Fruit fly (Drosophila melanogaster) whole organism, prepupa: ENCODE results near the gene CheB38c.
A peak's percentile ranks its signal among the peaks of the same experiment; 100 is the strongest.

ENCODE experiments used
- CG10669 ChIP-seq: fragments of 200-800 bp; sonication (Bioruptor generic); optimal IDR thresholded peaks from 3 replicates; lab custom pipeline; 2018; ENCODE audit warnings: missing biosample characterization, mild to moderate bottlenecking, missing genetic modification characterization, moderate library complexity
- CG11294 ChIP-seq: fragments of 200-800 bp; sonication (Bioruptor generic); IDR thresholded peaks from 2 replicates; pipeline ENCODE4 v1.3.6; 2022; ENCODE audit warnings: missing biosample characterization, missing genetic modification characterization
- CG15336 ChIP-seq: fragments of 200-800 bp; sonication (Bioruptor generic); IDR thresholded peaks from 2 replicates; pipeline ENCODE4 v1.3.6; 2022; ENCODE audit warnings: missing biosample characterization, missing genetic modification characterization
- CG16779 ChIP-seq: fragments of 200-800 bp; sonication (Bioruptor generic); optimal IDR thresholded peaks from 3 replicates; lab custom pipeline; 2017; ENCODE audit warnings: missing biosample characterization, mild to moderate bottlenecking, missing genetic modification characterization
- CG3032 ChIP-seq: fragments of 200-800 bp; optimal IDR thresholded peaks from 2 replicates; lab custom pipeline; 2019; ENCODE audit warnings: missing biosample characterization, mild to moderate bottlenecking, missing genetic modification characterization, moderate library complexity
- CG32006 ChIP-seq: fragments of 200-800 bp; sonication (Bioruptor generic); optimal IDR thresholded peaks from 3 replicates; lab custom pipeline; 2017; ENCODE audit warnings: missing biosample characterization, mild to moderate bottlenecking, missing genetic modification characterization
- CG3919 ChIP-seq: fragments of 200-800 bp; sonication (Bioruptor generic); optimal IDR thresholded peaks from 3 replicates; lab custom pipeline; 2016; ENCODE audit warnings: missing biosample characterization, missing genetic modification characterization
- CG6276 ChIP-seq: fragments of 200-800 bp; sonication (Bioruptor generic); optimal IDR thresholded peaks from 2 replicates; lab custom pipeline; 2017; ENCODE audit warnings: missing biosample characterization, mild to moderate bottlenecking, missing genetic modification characterization
- CG6792 ChIP-seq: fragments of 200-800 bp; sonication (Bioruptor generic); optimal IDR thresholded peaks from 3 replicates; lab custom pipeline; 2016; ENCODE audit warnings: missing biosample characterization, missing genetic modification characterization
- CG6808 ChIP-seq: fragments of 200-800 bp; sonication (Bioruptor generic); optimal IDR thresholded peaks from 3 replicates; lab custom pipeline; 2017; ENCODE audit warnings: missing biosample characterization, missing genetic modification characterization, mild to moderate bottlenecking, moderate library complexity, missing genetic modification reagents
- CG6854 ChIP-seq: fragments of 200-800 bp; sonication (Bioruptor generic); optimal IDR thresholded peaks from 2 replicates; lab custom pipeline; 2017; ENCODE audit warnings: missing biosample characterization, mild to moderate bottlenecking, missing genetic modification characterization
- CG7368 ChIP-seq: fragments of 200-800 bp; sonication (Bioruptor generic); optimal IDR thresholded peaks from 3 replicates; lab custom pipeline; 2016; ENCODE audit warnings: missing biosample characterization, missing genetic modification characterization
- CG8119 ChIP-seq: fragments of 200-800 bp; sonication (Bioruptor generic); IDR thresholded peaks from 3 replicates; pipeline ENCODE4 v1.3.6; 2022; ENCODE audit warnings: missing biosample characterization, missing genetic modification characterization
- CG8319 ChIP-seq: fragments of 200-800 bp; sonication (Bioruptor generic); optimal IDR thresholded peaks from 3 replicates; lab custom pipeline; 2016; ENCODE audit warnings: missing biosample characterization, missing genetic modification characterization
- CG8632 ChIP-seq: fragments of 200-800 bp; sonication (Bioruptor generic); optimal IDR thresholded peaks from 3 replicates; lab custom pipeline; 2016; ENCODE audit warnings: missing biosample characterization, missing genetic modification characterization
- Eip75B ChIP-seq: fragments of 200-800 bp; sonication (Bioruptor generic); optimal IDR thresholded peaks from 3 replicates; lab custom pipeline; 2016; ENCODE audit warnings: missing biosample characterization, missing genetic modification characterization
- Eip78C ChIP-seq: fragments of 200-800 bp; sonication (Bioruptor generic); peaks from one replicate; lab custom pipeline; 2016; ENCODE audit warnings: missing biosample characterization, missing genetic modification characterization
- Eip93F ChIP-seq: fragments of 200-800 bp; sonication (Bioruptor generic); optimal IDR thresholded peaks from 2 replicates; lab custom pipeline; 2016; ENCODE audit warnings: missing biosample characterization, mild to moderate bottlenecking, missing genetic modification characterization
- Ets96B ChIP-seq: fragments of 200-800 bp; optimal IDR thresholded peaks from 2 replicates; lab custom pipeline; 2019; ENCODE audit warnings: missing biosample characterization, mild to moderate bottlenecking, missing genetic modification characterization, moderate library complexity
- Hr38 ChIP-seq: sonication (Bioruptor generic); optimal IDR thresholded peaks from 2 replicates; lab custom pipeline; 2016; ENCODE audit warnings: missing biosample characterization, missing genetic modification characterization
- Hr39 ChIP-seq: fragments of 200-800 bp; sonication (Bioruptor generic); optimal IDR thresholded peaks from 2 replicates; lab custom pipeline; 2016; ENCODE audit warnings: missing biosample characterization, missing genetic modification characterization
- Hr4 ChIP-seq: fragments of 200-800 bp; sonication (Bioruptor generic); optimal IDR thresholded peaks from 3 replicates; lab custom pipeline; 2016; ENCODE audit warnings: missing biosample characterization, missing genetic modification characterization
- Lpt ChIP-seq: fragments of 200-800 bp; sonication (Bioruptor generic); optimal IDR thresholded peaks from 3 replicates; lab custom pipeline; 2016; ENCODE audit warnings: missing biosample characterization, missing genetic modification characterization
- OdsH ChIP-seq: fragments of 200-800 bp; sonication (Bioruptor generic); optimal IDR thresholded peaks from 3 replicates; lab custom pipeline; 2016; ENCODE audit warnings: missing biosample characterization, missing genetic modification characterization
- achi ChIP-seq: fragments of 200-800 bp; sonication (Bioruptor generic); optimal IDR thresholded peaks from 3 replicates; lab custom pipeline; 2016; ENCODE audit warnings: missing biosample characterization, missing genetic modification characterization
- acj6 ChIP-seq: fragments of 200-800 bp; sonication (Bioruptor generic); optimal IDR thresholded peaks from 3 replicates; lab custom pipeline; 2016; ENCODE audit warnings: missing biosample characterization, missing genetic modification characterization
- cyc ChIP-seq: fragments of 200-800 bp; sonication (Bioruptor generic); optimal IDR thresholded peaks from 3 replicates; lab custom pipeline; 2016; ENCODE audit warnings: missing biosample characterization, missing genetic modification characterization
- dac ChIP-seq: fragments of 200-800 bp; sonication (Bioruptor generic); optimal IDR thresholded peaks from 2 replicates; lab custom pipeline; 2017; ENCODE audit warnings: missing biosample characterization, mild to moderate bottlenecking, missing genetic modification characterization
- dsx ChIP-seq: fragments of 200-800 bp; optimal IDR thresholded peaks from 3 replicates; lab custom pipeline; 2019; ENCODE audit warnings: missing biosample characterization, mild to moderate bottlenecking, missing genetic modification characterization, moderate library complexity; ENCODE audit not compliant: poor library complexity, severe bottlenecking
- eg ChIP-seq: fragments of 200-800 bp; sonication (Bioruptor generic); IDR thresholded peaks from 3 replicates; pipeline ENCODE4 v1.3.6; 2022; ENCODE audit warnings: missing biosample characterization, missing genetic modification characterization
- esn ChIP-seq: fragments of 200-800 bp; sonication (Bioruptor generic); optimal IDR thresholded peaks from 2 replicates; lab custom pipeline; 2016; ENCODE audit warnings: missing biosample characterization, mild to moderate bottlenecking, missing genetic modification characterization, moderate library complexity
- fd59A ChIP-seq: fragments of 200-800 bp; sonication (Bioruptor generic); optimal IDR thresholded peaks from 2 replicates; lab custom pipeline; 2017; ENCODE audit warnings: missing biosample characterization, mild to moderate bottlenecking, missing genetic modification characterization, missing genetic modification reagents
- fd85E ChIP-seq: fragments of 200-800 bp; sonication (Bioruptor generic); optimal IDR thresholded peaks from 3 replicates; lab custom pipeline; 2016; ENCODE audit warnings: missing biosample characterization, missing genetic modification characterization
- fkh ChIP-seq: fragments of 200-800 bp; sonication (Bioruptor generic); optimal IDR thresholded peaks from 3 replicates; lab custom pipeline; 2017; ENCODE audit warnings: missing biosample characterization, mild to moderate bottlenecking, missing genetic modification characterization, moderate library complexity
- net ChIP-seq: fragments of 200-800 bp; sonication (Bioruptor generic); optimal IDR thresholded peaks from 3 replicates; lab custom pipeline; 2016; ENCODE audit warnings: missing biosample characterization, missing genetic modification characterization
- pdm3 ChIP-seq: fragments of 200-800 bp; sonication (Bioruptor generic); optimal IDR thresholded peaks from 3 replicates; lab custom pipeline; 2016; ENCODE audit warnings: missing biosample characterization, missing genetic modification characterization
- salr ChIP-seq, 2 experiments: fragments of 200-800 bp; sonication (Bioruptor generic); optimal IDR thresholded peaks; 3 replicates each; lab custom pipeline; 2016 to 2018; ENCODE audit warnings: missing biosample characterization in 2 of 2, missing genetic modification characterization in 2 of 2, mild to moderate bottlenecking in 1 of 2
- svp ChIP-seq: fragments of 200-800 bp; sonication (Bioruptor generic); peaks from one replicate; lab custom pipeline; 2016; ENCODE audit warnings: missing biosample characterization, missing genetic modification characterization
- vri ChIP-seq: fragments of 200-800 bp; sonication (Bioruptor generic); optimal IDR thresholded peaks from 3 replicates; lab custom pipeline; 2016; ENCODE audit warnings: missing biosample characterization, mild to moderate bottlenecking, missing genetic modification characterization

Gene CheB38c

dm6 chr2L:20793881-20794280 lies 26.8 kb downstream of the CheB38c start (continued):
- TF ChIP-seq CG8319 (GFP tag; lab: Kevin White, UChicago) = peak; percentile 28
- no peak for TF ChIP-seq OdsH (GFP tag; lab: Kevin White, UChicago)
- no peak for TF ChIP-seq CG8632 (GFP tag; lab: Kevin White, UChicago)
- TF ChIP-seq CG8119 = no peak
- TF ChIP-seq Eip93F (GFP tag; lab: Kevin White, UChicago) = no peak
- no peak for TF ChIP-seq pdm3 (GFP tag; lab: Kevin White, UChicago)
- no peak for TF ChIP-seq CG6792 (GFP tag; lab: Kevin White, UChicago)
- no peak for TF ChIP-seq achi
- peak; percentile 45; the same call in 1 of the 3 replicates for TF ChIP-seq eg (GFP tag; lab: Robert Waterston, UW)
- no peak for TF ChIP-seq salr (GFP tag; optimal IDR thresholded peaks at IDR 0.05; lab: Kevin White, UChicago)
- no peak for TF ChIP-seq CG7368
- TF ChIP-seq fkh = no peak
- no peak for TF ChIP-seq fd85E (GFP tag; lab: Kevin White, UChicago)
- TF ChIP-seq fd59A = no peak
- peak; percentile 29 for TF ChIP-seq esn (GFP tag; lab: Kevin White, UChicago)
- TF ChIP-seq CG6854 (GFP tag; lab: Kevin White, UChicago) = peak; percentile 65
- no peak for TF ChIP-seq CG11294 (GFP tag; lab: Robert Waterston, UW)
- no peak for TF ChIP-seq CG16779
- no peak for TF ChIP-seq Ets96B (tag; lab: Kevin White, UChicago)
- TF ChIP-seq CG3919 (GFP tag; lab: Kevin White, UChicago) = peak; percentile 31
- no peak for TF ChIP-seq acj6 (GFP tag; lab: Kevin White, UChicago)
- peak; percentile 70 for TF ChIP-seq svp (GFP tag; lab: Kevin White, UChicago)
- TF ChIP-seq Hr4 (GFP tag; lab: Kevin White, UChicago) = no peak
- no peak for TF ChIP-seq CG6276 (GFP tag; lab: Kevin White, UChicago)
- TF ChIP-seq cyc (GFP tag; lab: Kevin White, UChicago) = no peak
- peak; percentile 3 for TF ChIP-seq Eip75B
- no peak for TF ChIP-seq CG32006 (GFP tag; lab: Kevin White, UChicago)
- TF ChIP-seq vri (GFP tag; lab: Kevin White, UChicago) = peak; percentile 20
- peak; percentile 26 for TF ChIP-seq CG6808 (GFP tag; lab: Kevin White, UChicago)
- TF ChIP-seq CG3032 (tag; lab: Kevin White, UChicago) = peak; percentile 12
- peak; percentile 52 for TF ChIP-seq dsx (GFP tag; lab: Kevin White, UChicago)
- no peak for TF ChIP-seq net

- TF ChIP-seq CG32006 (GFP tag; lab: Kevin White, UChicago) (peak; percentile 14), acj6 (GFP tag; lab: Kevin White, UChicago) (no peak), Eip78C (GFP tag; lab: Kevin White, UChicago) (peak; percentile 39)
Measured at dm6 chr2L:20792988-20793544, 27.6 kb downstream of the CheB38c start.

- TF ChIP-seq Hr38 (no peak), CG6276 (GFP tag; lab: Kevin White, UChicago) (no peak), CG15336 (0 out of 2 replicates have a peak, but pooled peaks have one; percentile 21), CG10669 (GFP tag; lab: Kevin White, UChicago) (no peak), Lpt (no peak)
Measured at dm6 chr2L:20792521-20792920, 28.1 kb downstream of the CheB38c start.

- TF ChIP-seq Hr39 (GFP tag; lab: Kevin White, UChicago) (no peak), dac (GFP tag; lab: Kevin White, UChicago) (no peak), pdm3 (GFP tag; lab: Kevin White, UChicago) (no peak), Eip78C (GFP tag; lab: Kevin White, UChicago) (no peak)
Measured at dm6 chr2L:20788050-20788449, 32.6 kb downstream of the CheB38c start.
